Worm (Caenorhabditis elegans) whole organism, L3 larva: ENCODE measurements around the gene srj-44.

Experiments used
- elt-3 ChIP-seq, 3 experiments: fragments of 150-350 bp in 1 of 3; sonication (generic microtip) in 2 of 3; optimal IDR thresholded peaks; 2 replicates in 2 of 3; 4 replicates in 1 of 3; lab custom pipeline; 2014 to 2017; ENCODE audit warnings: missing biosample characterization in 3 of 3, missing genetic modification characterization in 3 of 3
- nhr-11 ChIP-seq: fragments of 150-350 bp; optimal IDR thresholded peaks from 2 replicates; lab custom pipeline; 2014; ENCODE audit warnings: missing biosample characterization, missing genetic modification characterization
- nhr-28 ChIP-seq: fragments of 150-350 bp; optimal IDR thresholded peaks from 2 replicates; lab custom pipeline; 2014; ENCODE audit warnings: missing biosample characterization, missing genetic modification characterization
- pha-4 ChIP-seq: fragments of 150-350 bp; optimal IDR thresholded peaks from 2 replicates; lab custom pipeline; 2014; ENCODE audit warnings: missing biosample characterization, missing genetic modification reagents, missing genetic modification characterization
- zag-1 ChIP-seq: fragments of 150-350 bp; optimal IDR thresholded peaks from 2 replicates; lab custom pipeline; 2014; ENCODE audit warnings: missing biosample characterization, missing genetic modification characterization

DNA sequence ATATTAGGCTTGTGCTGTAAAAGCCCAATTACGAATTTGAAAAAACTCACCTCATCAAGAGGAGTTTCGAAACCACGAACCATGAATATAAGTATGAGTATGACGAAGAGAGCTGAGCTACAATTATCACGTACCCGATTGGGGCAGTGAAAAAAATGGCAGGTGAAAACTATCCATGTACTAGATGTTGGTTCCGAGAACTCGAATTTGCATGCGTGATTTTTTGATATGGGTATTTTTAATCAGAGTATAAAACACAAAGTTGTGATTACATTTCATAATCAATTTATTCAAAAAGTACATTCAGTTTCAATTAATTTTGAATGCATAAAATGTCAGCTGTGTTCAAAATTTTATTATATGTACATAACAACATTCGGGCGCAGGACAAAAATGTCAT lies 31.8 kb downstream of the srj-44 start, which contains the start of gene F54E2.9:
- TF ChIP-seq zag-1 (tag; lab: Kevin White, UChicago), result no peak
- no peak for TF ChIP-seq pha-4 (tag; lab: Kevin White, UChicago)
- no peak for TF ChIP-seq nhr-11 (tag; lab: Kevin White, UChicago)
- no peak for TF ChIP-seq elt-3 (tag; optimal IDR thresholded peaks at IDR 0.05; lab: Kevin White, UChicago)
- no peak for TF ChIP-seq nhr-28
